Worm (Caenorhabditis elegans) whole organism, early embryonic: ENCODE measurements around the gene Y75B8A.34.

Experiments
- B0310.2 ChIP-seq: sonication (generic microtip); optimal IDR thresholded peaks from 2 replicates; lab custom pipeline; 2016; ENCODE audit warnings: mild to moderate bottlenecking, missing genetic modification characterization, missing compliant biosample characterization
- F13C5.2 ChIP-seq: sonication (generic microtip); optimal IDR thresholded peaks from 2 replicates; lab custom pipeline; 2017; ENCODE audit warnings: mild to moderate bottlenecking, missing genetic modification characterization, inconsistent platforms, missing compliant biosample characterization
- aly-1 ChIP-seq: sonication (generic microtip); optimal IDR thresholded peaks from 2 replicates; lab custom pipeline; 2016; ENCODE audit warnings: missing genetic modification characterization, missing compliant biosample characterization
- ama-1 ChIP-seq: fragments of 150-350 bp; optimal IDR thresholded peaks from 2 replicates; lab custom pipeline; 2014
- ceh-36 ChIP-seq: sonication (generic microtip); optimal IDR thresholded peaks from 2 replicates; lab custom pipeline; 2016; ENCODE audit warnings: missing genetic modification characterization, inconsistent platforms, missing compliant biosample characterization
- ets-7 ChIP-seq: sonication (generic microtip); optimal IDR thresholded peaks from 2 replicates; lab custom pipeline; 2016; ENCODE audit warnings: missing genotype, missing genetic modification characterization, missing compliant biosample characterization
- flt-1 ChIP-seq: fragments of 200-800 bp; sonication (Bioruptor generic); IDR thresholded peaks from 2 replicates; pipeline ENCODE4 v1.3.6; 2022; ENCODE audit warnings: missing genetic modification characterization, missing compliant biosample characterization
- hmbx-1 ChIP-seq: sonication (generic microtip); optimal IDR thresholded peaks from 2 replicates; lab custom pipeline; 2016; ENCODE audit warnings: mild to moderate bottlenecking, missing genetic modification characterization, missing compliant biosample characterization
- hnd-1 ChIP-seq: sonication (generic microtip); optimal IDR thresholded peaks from 2 replicates; lab custom pipeline; 2016; ENCODE audit warnings: missing genetic modification characterization, missing compliant biosample characterization
- scrt-1 ChIP-seq: fragments of 200-800 bp; sonication (Bioruptor generic); IDR thresholded peaks from 2 replicates; pipeline ENCODE4 v1.3.6; 2022; ENCODE audit warnings: missing genetic modification characterization, missing compliant biosample characterization
- sea-1 ChIP-seq: fragments of 200-800 bp; sonication (Bioruptor generic); conservative IDR thresholded peaks from 2 replicates; pipeline ENCODE4 v1.3.6; 2022; ENCODE audit warnings: missing genetic modification characterization, missing compliant biosample characterization
- tbx-11 ChIP-seq: fragments of 200-800 bp; sonication (Bioruptor generic); IDR thresholded peaks from 2 replicates; pipeline ENCODE4 v1.3.6; 2022; ENCODE audit warnings: missing genetic modification characterization, missing compliant biosample characterization
- tbx-37 ChIP-seq: fragments of 200-800 bp; sonication (Bioruptor generic); conservative IDR thresholded peaks from 2 replicates; pipeline ENCODE4 v1.3.6; 2022; ENCODE audit warnings: missing genetic modification reagents, missing genetic modification characterization, missing compliant biosample characterization
- tra-4 ChIP-seq: sonication (generic microtip); optimal IDR thresholded peaks from 2 replicates; lab custom pipeline; 2017; ENCODE audit warnings: missing genetic modification characterization, missing compliant biosample characterization

ce11 chrIII:12312886-12313285, 46.5 kb upstream of the Y75B8A.34 start, which contains the start of gene Y75B8A.39:
- TF ChIP-seq ama-1 (lab: Kevin White, UChicago) (no peak), hmbx-1 (tag; lab: Kevin White, UChicago) (no peak), tbx-11 (GFP tag; lab: Robert Waterston, UW) (no peak), flt-1 (no peak), tra-4 (no peak), sea-1 (GFP tag; lab: Robert Waterston, UW) (no peak), F13C5.2 (tag; lab: Kevin White, UChicago) (no peak), tbx-37 (GFP tag; lab: Robert Waterston, UW) (no peak), ceh-36 (tag; lab: Kevin White, UChicago) (no peak), aly-1 (no peak), scrt-1 (GFP tag; lab: Robert Waterston, UW) (no peak), hnd-1 (tag; lab: Kevin White, UChicago) (no peak), B0310.2 (no peak), ets-7 (tag; lab: Kevin White, UChicago) (no peak)
